Worm (Caenorhabditis elegans) whole organism, L1 larva: ENCODE results near the gene cwp-1.

Experiments
- C16A3.4 ChIP-seq: fragments of 150-350 bp; optimal IDR thresholded peaks from 2 replicates; lab custom pipeline; 2014; ENCODE audit warnings: missing biosample characterization, missing genetic modification characterization
- aly-2 ChIP-seq: fragments of 150-350 bp; optimal IDR thresholded peaks from 2 replicates; lab custom pipeline; 2014; ENCODE audit warnings: missing biosample characterization, missing genetic modification characterization
- dpl-1 ChIP-seq, 3 experiments: fragments of 150-350 bp in 2 of 3; sonication (generic microtip) in 1 of 3; optimal IDR thresholded peaks; 2 replicates each; lab custom pipeline; 2014 to 2017; ENCODE audit warnings: missing biosample characterization in 3 of 3, missing genetic modification characterization in 3 of 3, missing genetic modification reagents in 3 of 3
- jun-1 ChIP-seq: fragments of 150-350 bp; optimal IDR thresholded peaks from 2 replicates; lab custom pipeline; 2014; ENCODE audit warnings: missing biosample characterization, missing genetic modification reagents, missing genetic modification characterization
- lin-35 ChIP-seq, 2 experiments: fragments of 150-350 bp; optimal IDR thresholded peaks; 2 replicates each; lab custom pipeline; 2014; ENCODE audit warnings: missing biosample characterization in 2 of 2, missing genetic modification characterization in 2 of 2, missing genetic modification reagents in 2 of 2
- lsy-2 ChIP-seq, 2 experiments: fragments of 150-350 bp; optimal IDR thresholded peaks; 2 replicates each; lab custom pipeline; 2014; ENCODE audit warnings: missing biosample characterization in 2 of 2, missing genetic modification characterization in 2 of 2
- mep-1 ChIP-seq: fragments of 150-350 bp; optimal IDR thresholded peaks from 2 replicates; lab custom pipeline; 2014; ENCODE audit warnings: missing biosample characterization, missing genetic modification characterization
- nhr-19 ChIP-seq: fragments of 200-800 bp; sonication (Bioruptor generic); conservative IDR thresholded peaks from 2 replicates; pipeline ENCODE4 v1.3.6; 2022; ENCODE audit warnings: missing genetic modification characterization, missing compliant biosample characterization
- nhr-90 ChIP-seq: sonication (generic microtip); optimal IDR thresholded peaks from 2 replicates; lab custom pipeline; 2016; ENCODE audit warnings: mild to moderate bottlenecking, missing genetic modification characterization, missing compliant biosample characterization; ENCODE audit not compliant: poor library complexity
- snpc-4 ChIP-seq: fragments of 150-350 bp; optimal IDR thresholded peaks from 2 replicates; lab custom pipeline; 2014; ENCODE audit warnings: missing biosample characterization, missing genetic modification characterization
- xbp-1 ChIP-seq: sonication (generic microtip); optimal IDR thresholded peaks from 2 replicates; lab custom pipeline; 2016; ENCODE audit warnings: missing genetic modification characterization, missing compliant biosample characterization
- zag-1 ChIP-seq: fragments of 150-350 bp; optimal IDR thresholded peaks from 2 replicates; lab custom pipeline; 2014; ENCODE audit warnings: missing biosample characterization, missing genetic modification characterization

- TF ChIP-seq snpc-4 (no peak), lin-35 (GFP tag; optimal IDR thresholded peaks at IDR 0.05; lab: Kevin White, UChicago) (no peak), jun-1 (tag; lab: Kevin White, UChicago) (no peak), C16A3.4 (no peak), mep-1 (no peak), nhr-19 (GFP tag; lab: Robert Waterston, UW) (no peak), dpl-1 (GFP tag; optimal IDR thresholded peaks at IDR 0.05; lab: Kevin White, UChicago) (no peak), lsy-2 (tag; optimal IDR thresholded peaks at IDR 0.05; lab: Kevin White, UChicago) (no peak), nhr-90 (tag; lab: Kevin White, UChicago) (no peak), xbp-1 (tag; lab: Kevin White, UChicago) (no peak), zag-1 (tag; lab: Kevin White, UChicago) (no peak), aly-2 (tag; lab: Kevin White, UChicago) (no peak)
These were observed 6.8 kb downstream of the cwp-1 start, which contains the start of gene C37H5.14 for ce11 chrV:4834277-4834676.
